Fruit fly (Drosophila melanogaster) Kc167 (cell line): ENCODE data around the gene arm.

Experiments used
- Myc ChIP-seq: fragments of >200 bp; optimal IDR thresholded peaks from 2 replicates; lab custom pipeline; 2017; ENCODE audit warnings: missing external identifiers
- Sin3A ChIP-seq: fragments of >200 bp; optimal IDR thresholded peaks from 2 replicates; lab custom pipeline; 2018; ENCODE audit warnings: missing external identifiers
- h ChIP-seq: fragments of >200 bp; optimal IDR thresholded peaks from 3 replicates; lab custom pipeline; 2018; ENCODE audit warnings: missing external identifiers
- psq ChIP-seq: fragments of >200 bp; optimal IDR thresholded peaks from 2 replicates; lab custom pipeline; 2017; ENCODE audit warnings: missing external identifiers
- ttk ChIP-seq: sonication (Bioruptor generic); optimal IDR thresholded peaks from 2 replicates; lab custom pipeline; 2017; ENCODE audit warnings: missing external identifiers

DNA sequence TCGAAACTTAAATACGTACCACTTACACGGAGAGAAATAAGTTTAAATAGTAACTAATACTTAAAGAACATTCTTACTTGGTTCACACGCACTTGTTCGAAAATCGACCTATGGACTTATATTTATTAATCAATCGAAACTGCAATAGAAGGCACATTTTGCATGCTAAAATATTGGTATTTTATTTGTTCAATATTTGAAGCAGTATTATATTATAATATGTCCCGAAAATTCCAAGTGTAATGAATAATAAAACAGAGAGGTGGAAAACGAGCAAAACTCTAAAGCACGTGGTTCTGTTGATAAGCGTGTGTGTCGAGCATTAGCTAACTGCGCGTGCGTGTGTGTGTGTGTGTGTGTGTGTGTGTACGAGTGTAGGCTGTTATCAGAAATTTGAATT lies 50.5 kb downstream of the arm start:
- TF ChIP-seq Sin3A (lab: Kevin White, UChicago) (no peak), Myc (no peak), ttk (no peak), h (lab: Kevin White, UChicago) (no peak), psq (lab: Kevin White, UChicago) (no peak)
